Worm (Caenorhabditis elegans) whole organism, young adult: ENCODE results near the gene nuc-1.

ENCODE experiments used
- B0336.3 ChIP-seq: fragments of 200-800 bp; sonication (Bioruptor generic); IDR thresholded peaks from 2 replicates; pipeline ENCODE4 v1.3.6; 2022; ENCODE audit warnings: missing genetic modification characterization, missing compliant biosample characterization
- F37B4.10 ChIP-seq: fragments of 200-800 bp; sonication (Bioruptor generic); IDR thresholded peaks from 2 replicates; pipeline ENCODE4 v1.3.6; 2022; ENCODE audit warnings: missing genetic modification characterization, missing compliant biosample characterization
- F49E8.2 ChIP-seq: sonication (generic microtip); optimal IDR thresholded peaks from 3 replicates; lab custom pipeline; 2017; ENCODE audit warnings: missing genetic modification characterization, mild to moderate bottlenecking, missing compliant biosample characterization, antibody characterized with exemption, moderate library complexity; ENCODE audit not compliant: insufficient read depth
- Y79H2A.3 ChIP-seq: fragments of 200-800 bp; sonication (Bioruptor generic); conservative IDR thresholded peaks from 2 replicates; pipeline ENCODE4 v1.3.6; 2022; ENCODE audit warnings: missing genetic modification reagents, missing genetic modification characterization, missing compliant biosample characterization
- ama-1 ChIP-seq, 3 experiments: fragments of 150-350 bp in 1 of 3; sonication (generic microtip) in 2 of 3; optimal IDR thresholded peaks; 2 replicates each; lab custom pipeline; 2014 to 2018; ENCODE audit warnings: missing biosample characterization in 2 of 3, missing genetic modification characterization in 2 of 3, missing genetic modification reagents in 2 of 3
- aptf-3 ChIP-seq: fragments of 200-800 bp; sonication (Bioruptor generic); IDR thresholded peaks from 2 replicates; pipeline ENCODE4 v1.3.6; 2022; ENCODE audit warnings: missing genetic modification characterization, missing compliant biosample characterization
- atf-7 ChIP-seq: sonication (generic microtip); optimal IDR thresholded peaks from 2 replicates; lab custom pipeline; 2017; ENCODE audit warnings: mild to moderate bottlenecking, missing genetic modification characterization, missing compliant biosample characterization
- attf-3 ChIP-seq: fragments of 200-800 bp; sonication (Bioruptor generic); conservative IDR thresholded peaks from 2 replicates; pipeline ENCODE4 v1.3.6; 2022; ENCODE audit warnings: missing genetic modification reagents, missing genetic modification characterization, missing compliant biosample characterization
- cebp-1 ChIP-seq, 2 experiments: fragments of 200-800 bp in 1 of 2; sonication (Bioruptor generic) in 1 of 2; sonication (generic microtip) in 1 of 2; IDR thresholded peaks in 1 of 2; optimal IDR thresholded peaks in 1 of 2; 2 replicates each; pipeline versions ENCODE4 v1.3.6 to Lab custom; 2017 to 2022; ENCODE audit warnings: missing compliant biosample characterization in 2 of 2, missing genetic modification characterization in 2 of 2, mild to moderate bottlenecking in 1 of 2, missing genetic modification reagents in 1 of 2, moderate library complexity in 1 of 2
- cebp-2 ChIP-seq: fragments of 200-800 bp; sonication (Bioruptor generic); IDR thresholded peaks from 2 replicates; pipeline ENCODE4 v1.3.6; 2022; ENCODE audit warnings: missing genetic modification characterization, missing compliant biosample characterization
- ceh-91 ChIP-seq: fragments of 200-800 bp; sonication (Bioruptor generic); IDR thresholded peaks from 2 replicates; pipeline ENCODE4 v1.3.6; 2022; ENCODE audit warnings: missing genetic modification reagents, missing genetic modification characterization, missing compliant biosample characterization
- dox-1 ChIP-seq: fragments of 200-800 bp; sonication (Bioruptor generic); IDR thresholded peaks from 2 replicates; pipeline ENCODE4 v1.3.6; 2022; ENCODE audit warnings: missing genetic modification reagents, missing genetic modification characterization, missing compliant biosample characterization
- dpl-1 ChIP-seq: fragments of 150-350 bp; optimal IDR thresholded peaks from 2 replicates; lab custom pipeline; 2014; ENCODE audit warnings: missing biosample characterization, missing genetic modification reagents, missing genetic modification characterization
- ets-4 ChIP-seq: fragments of 200-800 bp; sonication (Bioruptor generic); optimal IDR thresholded peaks from 2 replicates; lab custom pipeline; 2018; ENCODE audit warnings: mild to moderate bottlenecking, missing genetic modification characterization, missing compliant biosample characterization
- gei-17 ChIP-seq: fragments of 200-800 bp; sonication (Bioruptor generic); optimal IDR thresholded peaks from 2 replicates; lab custom pipeline; 2018; ENCODE audit warnings: mild to moderate bottlenecking, missing genetic modification characterization, missing compliant biosample characterization
- hmg-1.2 ChIP-seq: fragments of 200-800 bp; sonication (Bioruptor generic); IDR thresholded peaks from 2 replicates; pipeline ENCODE4 v1.3.6; 2022; ENCODE audit warnings: missing genetic modification reagents, missing genetic modification characterization, missing compliant biosample characterization
- hmg-20 ChIP-seq: fragments of 200-800 bp; sonication (Bioruptor generic); IDR thresholded peaks from 2 replicates; pipeline ENCODE4 v1.3.6; 2022; ENCODE audit warnings: missing genetic modification reagents, missing genetic modification characterization, missing compliant biosample characterization
- hrde-1 ChIP-seq: sonication (generic microtip); optimal IDR thresholded peaks from 2 replicates; lab custom pipeline; 2016; ENCODE audit warnings: missing genetic modification characterization, mild to moderate bottlenecking, missing compliant biosample characterization, moderate library complexity, missing genotype, missing genetic modification reagents, borderline replicate concordance
- let-607 ChIP-seq, 2 experiments: fragments of 200-800 bp in 1 of 2; sonication (Bioruptor generic) in 1 of 2; sonication (generic microtip) in 1 of 2; optimal IDR thresholded peaks; 2 replicates each; lab custom pipeline; 2016 to 2018; ENCODE audit warnings: mild to moderate bottlenecking in 2 of 2, missing compliant biosample characterization in 2 of 2, missing genetic modification characterization in 2 of 2, moderate library complexity in 2 of 2, missing genotype in 1 of 2
- lin-40 ChIP-seq: sonication (generic microtip); optimal IDR thresholded peaks from 2 replicates; lab custom pipeline; 2016; ENCODE audit warnings: missing genetic modification characterization, mild to moderate bottlenecking, missing compliant biosample characterization, missing genotype, missing genetic modification reagents
- lsy-27 ChIP-seq: sonication (generic microtip); optimal IDR thresholded peaks from 2 replicates; lab custom pipeline; 2017; ENCODE audit warnings: missing genetic modification characterization, mild to moderate bottlenecking, missing compliant biosample characterization, antibody characterized with exemption, missing genotype, borderline replicate concordance; ENCODE audit not compliant: insufficient read depth
- madf-6 ChIP-seq: fragments of 200-800 bp; sonication (Bioruptor generic); IDR thresholded peaks from 2 replicates; pipeline ENCODE4 v1.3.6; 2022; ENCODE audit warnings: missing genetic modification reagents, missing genetic modification characterization, missing compliant biosample characterization
- nhr-80 ChIP-seq: sonication (generic microtip); optimal IDR thresholded peaks from 2 replicates; lab custom pipeline; 2016; ENCODE audit warnings: missing genetic modification characterization, missing compliant biosample characterization
- nhr-90 ChIP-seq: sonication (generic microtip); optimal IDR thresholded peaks from 2 replicates; lab custom pipeline; 2016; ENCODE audit warnings: missing genotype, mild to moderate bottlenecking, missing genetic modification characterization, missing compliant biosample characterization
- pha-4 ChIP-seq: fragments of 150-350 bp; sonication (generic microtip); optimal IDR thresholded peaks from 2 replicates; lab custom pipeline; 2014; ENCODE audit warnings: missing biosample characterization, missing genetic modification reagents, missing genetic modification characterization
- rpc-1 ChIP-seq, 2 experiments: fragments of 150-350 bp in 1 of 2; sonication (generic microtip) in 1 of 2; optimal IDR thresholded peaks; 2 replicates each; lab custom pipeline; 2014 to 2018; ENCODE audit warnings: missing biosample characterization in 1 of 2, missing genetic modification characterization in 1 of 2, missing genetic modification reagents in 1 of 2, missing genotype in 1 of 2
- sptf-2 ChIP-seq: fragments of 200-800 bp; sonication (Bioruptor generic); optimal IDR thresholded peaks from 2 replicates; lab custom pipeline; 2018; ENCODE audit warnings: mild to moderate bottlenecking, missing genetic modification characterization, missing compliant biosample characterization
- tbp1 ChIP-seq: fragments of 200-800 bp; sonication (Bioruptor generic); optimal IDR thresholded peaks from 2 replicates; lab custom pipeline; 2018; ENCODE audit warnings: mild to moderate bottlenecking, missing genetic modification characterization, missing compliant biosample characterization
- tbx-9 ChIP-seq: sonication (generic microtip); optimal IDR thresholded peaks from 2 replicates; lab custom pipeline; 2016; ENCODE audit warnings: borderline replicate concordance, missing genetic modification characterization, inconsistent platforms, missing compliant biosample characterization
- unc-62 ChIP-seq: fragments of 150-350 bp; optimal IDR thresholded peaks from 2 replicates; lab custom pipeline; 2014; ENCODE audit warnings: missing biosample characterization, missing genetic modification reagents, missing genetic modification characterization
- ztf-18 ChIP-seq: sonication (generic microtip); optimal IDR thresholded peaks from 2 replicates; lab custom pipeline; 2016; ENCODE audit warnings: missing genotype, mild to moderate bottlenecking, missing genetic modification characterization, missing compliant biosample characterization
- ztf-26 ChIP-seq: sonication (generic microtip); optimal IDR thresholded peaks from 2 replicates; lab custom pipeline; 2017; ENCODE audit warnings: missing genetic modification characterization, missing compliant biosample characterization

The nuc-1 gene

DNA sequence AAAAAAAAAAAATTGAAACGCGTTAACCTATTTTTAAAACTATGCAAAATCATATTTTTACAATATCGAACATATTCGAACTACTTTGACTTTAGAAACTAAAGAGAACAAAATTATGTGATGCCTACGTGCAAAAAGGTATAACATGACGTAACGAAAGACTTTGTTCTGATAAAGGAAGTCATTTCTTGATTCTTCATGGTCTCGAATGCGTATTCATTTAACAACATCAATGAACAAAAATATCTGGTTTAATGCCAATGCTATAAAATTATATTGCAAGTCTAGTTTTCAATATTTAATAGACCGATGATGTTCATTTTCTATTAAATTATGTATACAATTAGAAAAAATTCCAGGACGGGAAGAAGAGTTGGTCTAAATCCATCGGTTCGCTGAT lies 3.7 kb upstream of the nuc-1 start:
- TF ChIP-seq Y79H2A.3 (GFP tag; lab: Robert Waterston, UW) (no peak), lin-40 (tag; lab: Kevin White, UChicago) (peak; percentile 22), sptf-2 (GFP tag; lab: Kevin White, UChicago) (no peak)
- TF ChIP-seq, all 124 proteins: peak for 1

DNA sequence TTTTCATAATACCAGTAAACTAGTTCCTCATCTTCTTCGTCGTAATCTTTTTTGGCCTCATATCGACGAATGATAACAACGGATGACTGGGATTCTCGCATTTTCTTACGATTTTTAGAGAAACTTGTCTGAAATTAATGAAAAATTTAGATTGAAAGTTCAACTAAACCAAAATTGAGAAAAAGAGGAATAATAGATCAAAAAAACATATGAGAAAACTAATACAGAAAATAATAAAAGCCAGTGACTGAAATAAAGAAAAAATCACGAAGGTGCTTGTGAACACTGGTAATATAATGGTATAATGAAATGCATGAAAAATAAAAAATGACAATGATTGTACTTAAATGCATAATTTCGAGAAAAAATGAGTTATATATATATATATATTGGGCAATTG lies 3.0 kb upstream of the nuc-1 start, which contains the start of gene C07B5.8:
Gene C07B5.8, minus strand, starts transcription at position 101 of the 400 bp plus-strand sequence.
- TF ChIP-seq ama-1 (optimal IDR thresholded peaks at IDR 0.05; lab: Kevin White, UChicago), result no peak
- TF ChIP-seq ama-1 (GFP tag; optimal IDR thresholded peaks at IDR 0.05; lab: Kevin White, UChicago), result no peak
- no peak for TF ChIP-seq tbx-9 (tag; lab: Kevin White, UChicago)
- no peak for TF ChIP-seq ztf-26 (tag; lab: Kevin White, UChicago)
- TF ChIP-seq rpc-1 (optimal IDR thresholded peaks at IDR 0.05; lab: Kevin White, UChicago), result no peak
- TF ChIP-seq rpc-1 (tag; optimal IDR thresholded peaks at IDR 0.05; lab: Kevin White, UChicago), result no peak
- TF ChIP-seq dpl-1, result no peak
- TF ChIP-seq hrde-1 (tag; lab: Kevin White, UChicago), result no peak
- no peak for TF ChIP-seq hmg-1.2
- TF ChIP-seq sptf-2 (GFP tag; lab: Kevin White, UChicago), result no peak
- no peak for TF ChIP-seq ceh-91 (GFP tag; lab: Robert Waterston, UW)
- TF ChIP-seq F37B4.10, result no peak
- TF ChIP-seq aptf-3, result no peak
- TF ChIP-seq gei-17 (GFP tag; lab: Kevin White, UChicago), result no peak
- no peak for TF ChIP-seq F49E8.2 (tag; lab: Kevin White, UChicago)
- no peak for TF ChIP-seq ztf-18 (tag; lab: Kevin White, UChicago)
- TF ChIP-seq attf-3 (GFP tag; lab: Robert Waterston, UW), result no peak
- no peak for TF ChIP-seq lin-40 (tag; lab: Kevin White, UChicago)
- TF ChIP-seq, all 124 proteins: peak for 0

DNA sequence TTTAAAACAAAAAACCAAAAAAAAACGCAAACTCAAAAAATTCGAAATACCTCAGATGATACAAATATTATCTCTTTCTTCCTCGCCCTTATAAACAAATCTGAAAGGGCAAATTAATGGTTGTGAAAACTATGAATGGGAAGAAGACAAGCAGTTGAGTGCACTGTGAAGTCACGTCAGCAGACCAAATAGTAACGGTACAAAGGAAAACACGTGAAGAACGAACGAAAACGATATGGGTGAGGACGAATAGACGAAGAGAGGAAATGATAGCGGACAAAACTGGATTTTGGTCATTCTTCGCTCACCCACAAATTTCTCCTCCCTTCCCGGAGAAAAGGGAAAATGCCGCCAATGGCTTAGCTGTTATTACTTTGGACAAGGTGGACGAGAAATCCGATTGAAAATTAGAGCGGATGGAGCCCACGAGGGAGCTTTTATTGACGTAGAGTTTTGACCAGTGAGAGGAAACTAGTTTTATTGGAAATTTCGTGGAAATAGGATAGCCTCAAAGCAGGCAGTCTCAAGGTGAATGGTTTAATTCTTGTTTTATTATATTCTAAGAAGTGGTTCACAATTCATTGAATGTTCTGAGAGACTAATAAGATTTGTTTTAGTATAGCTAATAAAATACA lies 2.0 kb upstream of the nuc-1 start:
- no peak for TF ChIP-seq pha-4 (tag; lab: Kevin White, UChicago)
- no peak for TF ChIP-seq hmg-20
- TF ChIP-seq ztf-26 (tag; lab: Kevin White, UChicago), result no peak
- TF ChIP-seq hrde-1 (tag; lab: Kevin White, UChicago), result no peak
- no peak for TF ChIP-seq nhr-90 (tag; lab: Kevin White, UChicago)

DNA sequence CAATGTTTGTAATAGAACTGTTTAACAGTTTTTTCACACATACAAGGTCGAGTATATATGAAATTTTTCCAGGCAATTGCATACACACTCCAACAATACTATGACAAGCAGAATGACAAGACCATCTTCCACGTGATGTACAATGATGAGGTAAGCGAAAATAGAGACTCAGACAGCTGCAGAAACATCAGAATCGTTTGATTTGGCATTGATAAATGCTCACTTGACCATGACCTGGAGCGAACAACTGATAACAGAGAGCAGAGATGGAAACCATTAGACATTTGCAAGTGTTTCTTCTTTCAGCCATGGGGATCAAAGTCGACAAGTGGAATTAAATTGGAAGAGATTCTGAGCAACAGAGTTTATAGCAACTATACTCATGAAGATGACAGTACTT lies 759 bp downstream of the nuc-1 start:
- TF ChIP-seq dox-1 (GFP tag; lab: Robert Waterston, UW) (peak; percentile 66), let-607 (tag; optimal IDR thresholded peaks at IDR 0.05; lab: Kevin White, UChicago) (peak; percentile 73 to 77), ets-4 (peak; percentile 52), lsy-27 (tag; lab: Kevin White, UChicago) (no peak), pha-4 (tag; lab: Kevin White, UChicago) (peak; percentile 52), B0336.3 (GFP tag; lab: Robert Waterston, UW) (peak; percentile 33; the same call in 1 of the 2 replicates), cebp-1 (GFP tag; IDR thresholded peaks at IDR 0.05; lab: Robert Waterston, UW) (no peak), cebp-1 (tag; optimal IDR thresholded peaks at IDR 0.05; lab: Kevin White, UChicago) (peak; percentile 43), tbp1 (GFP tag; lab: Kevin White, UChicago) (peak; percentile 39), madf-6 (GFP tag; lab: Robert Waterston, UW) (no peak), atf-7 (tag; lab: Kevin White, UChicago) (peak; percentile 54), unc-62 (GFP tag; lab: Kevin White, UChicago) (peak; percentile 23), nhr-80 (tag; lab: Kevin White, UChicago) (peak; percentile 93), cebp-2 (GFP tag; lab: Robert Waterston, UW) (no peak)
- TF ChIP-seq, all 124 proteins: peak for 10
